Worm (Caenorhabditis elegans) whole organism, L1 larva: ENCODE data around the gene egl-9.
A peak's percentile ranks its signal among the peaks of the same experiment; 100 is the strongest.

ENCODE experiments used
- C04F5.9 ChIP-seq: sonication (generic microtip); optimal IDR thresholded peaks from 2 replicates; lab custom pipeline; 2016; ENCODE audit warnings: missing genetic modification characterization, missing compliant biosample characterization
- C34B4.2 ChIP-seq: sonication (generic microtip); optimal IDR thresholded peaks from 2 replicates; lab custom pipeline; 2017; ENCODE audit warnings: mild to moderate bottlenecking, missing genetic modification characterization, missing compliant biosample characterization
- F16B12.6 ChIP-seq: fragments of 150-350 bp; optimal IDR thresholded peaks from 2 replicates; lab custom pipeline; 2014; ENCODE audit warnings: missing biosample characterization, missing genetic modification characterization
- aha-1 ChIP-seq: fragments of 150-350 bp; optimal IDR thresholded peaks from 2 replicates; lab custom pipeline; 2014; ENCODE audit warnings: missing biosample characterization, missing genetic modification characterization
- alr-1 ChIP-seq: fragments of 200-800 bp; sonication (Bioruptor generic); optimal IDR thresholded peaks from 2 replicates; lab custom pipeline; 2018; ENCODE audit warnings: borderline replicate concordance, mild to moderate bottlenecking, missing genetic modification characterization, missing compliant biosample characterization
- aly-2 ChIP-seq: fragments of 150-350 bp; optimal IDR thresholded peaks from 2 replicates; lab custom pipeline; 2014; ENCODE audit warnings: missing biosample characterization, missing genetic modification characterization
- ama-1 ChIP-seq: fragments of 150-350 bp; optimal IDR thresholded peaks from 2 replicates; lab custom pipeline; 2014
- blmp-1 ChIP-seq: fragments of 150-350 bp; optimal IDR thresholded peaks from 2 replicates; lab custom pipeline; 2014; ENCODE audit warnings: missing biosample characterization, missing genetic modification characterization
- ceh-63 ChIP-seq: fragments of 200-800 bp; sonication (Bioruptor generic); optimal IDR thresholded peaks from 2 replicates; lab custom pipeline; 2018; ENCODE audit warnings: mild to moderate bottlenecking, missing genetic modification characterization, missing compliant biosample characterization
- ceh-8 ChIP-seq: fragments of 200-800 bp; sonication (Bioruptor generic); optimal IDR thresholded peaks from 2 replicates; lab custom pipeline; 2018; ENCODE audit warnings: mild to moderate bottlenecking, missing genetic modification characterization, moderate library complexity, missing compliant biosample characterization
- ceh-82 ChIP-seq, 3 experiments: fragments of 150-350 bp in 1 of 3; sonication (generic microtip) in 2 of 3; optimal IDR thresholded peaks; 2 replicates each; lab custom pipeline; 2014 to 2017; ENCODE audit warnings: missing biosample characterization in 3 of 3, missing genetic modification characterization in 3 of 3
- ceh-88 ChIP-seq: fragments of 200-800 bp; sonication (Bioruptor generic); IDR thresholded peaks from 2 replicates; pipeline ENCODE4 v1.3.6; 2022; ENCODE audit warnings: missing genetic modification characterization, missing compliant biosample characterization
- efl-1 ChIP-seq, 4 experiments: fragments of 150-350 bp; optimal IDR thresholded peaks in 3 of 4; peaks in 1 of 4; 1 replicate in 1 of 4; 2 replicates in 3 of 4; lab custom pipeline; 2014; ENCODE audit warnings: missing biosample characterization in 2 of 4, missing genetic modification characterization in 2 of 4, missing genetic modification reagents in 2 of 4
- egl-13 ChIP-seq: sonication (generic microtip); optimal IDR thresholded peaks from 2 replicates; lab custom pipeline; 2016; ENCODE audit warnings: missing genotype, missing genetic modification reagents, missing genetic modification characterization, missing compliant biosample characterization
- egl-27 ChIP-seq, 2 experiments: fragments of 150-350 bp in 1 of 2; sonication (generic microtip); optimal IDR thresholded peaks; 3 replicates each; lab custom pipeline; 2017 to 2018; ENCODE audit warnings: missing biosample characterization in 2 of 2, missing genetic modification characterization in 2 of 2, missing genetic modification reagents in 2 of 2
- elt-2 ChIP-seq: sonication (generic microtip); optimal IDR thresholded peaks from 2 replicates; lab custom pipeline; 2016; ENCODE audit warnings: missing genetic modification characterization, mild to moderate bottlenecking, inconsistent platforms, missing compliant biosample characterization, missing genetic modification reagents
- elt-3 ChIP-seq, 6 experiments: fragments of 150-350 bp in 1 of 6; sonication (generic microtip); optimal IDR thresholded peaks; 2 replicates each; lab custom pipeline; 2017 to 2018; ENCODE audit warnings: missing biosample characterization in 6 of 6, missing genetic modification characterization in 6 of 6, inconsistent platforms in 1 of 6
- ets-5 ChIP-seq: fragments of 200-800 bp; sonication (Bioruptor generic); IDR thresholded peaks from 2 replicates; pipeline ENCODE4 v1.3.6; 2022; ENCODE audit warnings: missing genetic modification characterization, missing compliant biosample characterization
- fkh-4 ChIP-seq: sonication (generic microtip); optimal IDR thresholded peaks from 2 replicates; lab custom pipeline; 2016; ENCODE audit warnings: missing compliant biosample characterization, missing genetic modification characterization, borderline replicate concordance
- fos-1 ChIP-seq: fragments of 150-350 bp; optimal IDR thresholded peaks from 2 replicates; lab custom pipeline; 2014; ENCODE audit warnings: missing biosample characterization, missing genetic modification characterization
- hlh-17 ChIP-seq: fragments of 200-800 bp; sonication (Bioruptor generic); optimal IDR thresholded peaks from 2 replicates; lab custom pipeline; 2018; ENCODE audit warnings: missing genetic modification characterization, mild to moderate bottlenecking, missing compliant biosample characterization, moderate library complexity, borderline replicate concordance
- hlh-4 ChIP-seq: sonication (generic microtip); optimal IDR thresholded peaks from 2 replicates; lab custom pipeline; 2016; ENCODE audit warnings: mild to moderate bottlenecking, missing genetic modification characterization, missing compliant biosample characterization
- hpl-2 ChIP-seq: fragments of 150-350 bp; optimal IDR thresholded peaks from 2 replicates; lab custom pipeline; 2014; ENCODE audit warnings: missing biosample characterization, missing genetic modification reagents, missing genetic modification characterization
- lin-13 ChIP-seq: fragments of 150-350 bp; optimal IDR thresholded peaks from 2 replicates; lab custom pipeline; 2014; ENCODE audit warnings: missing biosample characterization, missing genetic modification reagents, missing genetic modification characterization
- lin-15B ChIP-seq: fragments of 150-350 bp; sonication (generic microtip); optimal IDR thresholded peaks from 3 replicates; lab custom pipeline; 2014; ENCODE audit warnings: missing biosample characterization, missing genetic modification characterization
- lin-35 ChIP-seq, 2 experiments: fragments of 150-350 bp; optimal IDR thresholded peaks; 2 replicates each; lab custom pipeline; 2014; ENCODE audit warnings: missing biosample characterization in 2 of 2, missing genetic modification characterization in 2 of 2, missing genetic modification reagents in 2 of 2
- lir-3 ChIP-seq: sonication (generic microtip); optimal IDR thresholded peaks from 2 replicates; lab custom pipeline; 2016; ENCODE audit warnings: mild to moderate bottlenecking, missing genetic modification characterization, moderate library complexity, missing compliant biosample characterization; ENCODE audit not compliant: poor library complexity
- mdl-1 ChIP-seq, 2 experiments: fragments of 150-350 bp; optimal IDR thresholded peaks; 2 replicates each; lab custom pipeline; 2014 to 2017; ENCODE audit warnings: missing biosample characterization in 2 of 2, missing genetic modification characterization in 2 of 2, inconsistent platforms in 1 of 2
- mef-2 ChIP-seq: fragments of 150-350 bp; optimal IDR thresholded peaks from 2 replicates; lab custom pipeline; 2014; ENCODE audit warnings: missing biosample characterization, missing genetic modification characterization
- mep-1 ChIP-seq: fragments of 150-350 bp; optimal IDR thresholded peaks from 2 replicates; lab custom pipeline; 2014; ENCODE audit warnings: missing biosample characterization, missing genetic modification characterization
- nhr-12 ChIP-seq: sonication (generic microtip); optimal IDR thresholded peaks from 2 replicates; lab custom pipeline; 2017; ENCODE audit warnings: missing biosample characterization, missing genetic modification characterization
- nhr-19 ChIP-seq: fragments of 200-800 bp; sonication (Bioruptor generic); conservative IDR thresholded peaks from 2 replicates; pipeline ENCODE4 v1.3.6; 2022; ENCODE audit warnings: missing genetic modification characterization, missing compliant biosample characterization
- nhr-20 ChIP-seq: sonication (generic microtip); optimal IDR thresholded peaks from 2 replicates; lab custom pipeline; 2016; ENCODE audit warnings: mild to moderate bottlenecking, missing genetic modification characterization, missing compliant biosample characterization
- nhr-47 ChIP-seq: sonication (generic microtip); optimal IDR thresholded peaks from 2 replicates; lab custom pipeline; 2016; ENCODE audit warnings: mild to moderate bottlenecking, missing genetic modification characterization, moderate library complexity, missing compliant biosample characterization
- nhr-71 ChIP-seq: sonication (generic microtip); optimal IDR thresholded peaks from 2 replicates; lab custom pipeline; 2016; ENCODE audit warnings: mild to moderate bottlenecking, missing genetic modification characterization, moderate library complexity, missing compliant biosample characterization
- nhr-76 ChIP-seq: sonication (generic microtip); optimal IDR thresholded peaks from 2 replicates; lab custom pipeline; 2017; ENCODE audit warnings: missing biosample characterization, missing genetic modification characterization
- nhr-84 ChIP-seq: sonication (generic microtip); optimal IDR thresholded peaks from 2 replicates; lab custom pipeline; 2017; ENCODE audit warnings: missing biosample characterization, missing genetic modification characterization
- nhr-85 ChIP-seq: sonication (generic microtip); peaks from one replicate; lab custom pipeline; 2016; ENCODE audit warnings: missing genetic modification characterization, inconsistent platforms, missing compliant biosample characterization
- nhr-90 ChIP-seq: sonication (generic microtip); optimal IDR thresholded peaks from 2 replicates; lab custom pipeline; 2016; ENCODE audit warnings: mild to moderate bottlenecking, missing genetic modification characterization, missing compliant biosample characterization; ENCODE audit not compliant: poor library complexity
- pax-3 ChIP-seq: fragments of 200-800 bp; sonication (Bioruptor generic); optimal IDR thresholded peaks from 2 replicates; lab custom pipeline; 2018; ENCODE audit warnings: mild to moderate bottlenecking, missing genetic modification characterization, moderate library complexity, missing compliant biosample characterization
- pqm-1 ChIP-seq: sonication (generic microtip); optimal IDR thresholded peaks from 3 replicates; lab custom pipeline; 2017; ENCODE audit warnings: missing biosample characterization, missing genetic modification characterization
- rnt-1 ChIP-seq: sonication (generic microtip); optimal IDR thresholded peaks from 2 replicates; lab custom pipeline; 2016; ENCODE audit warnings: mild to moderate bottlenecking, missing genetic modification characterization, moderate library complexity, missing compliant biosample characterization
- snpc-4 ChIP-seq: fragments of 150-350 bp; optimal IDR thresholded peaks from 2 replicates; lab custom pipeline; 2014; ENCODE audit warnings: missing biosample characterization, missing genetic modification characterization
- sox-4 ChIP-seq: sonication (generic microtip); optimal IDR thresholded peaks from 2 replicates; lab custom pipeline; 2016; ENCODE audit warnings: missing genetic modification characterization, missing compliant biosample characterization
- swsn-7 ChIP-seq: sonication (generic microtip); optimal IDR thresholded peaks from 2 replicates; lab custom pipeline; 2016; ENCODE audit warnings: missing genetic modification characterization, missing compliant biosample characterization
- tbx-2 ChIP-seq: sonication (generic microtip); optimal IDR thresholded peaks from 2 replicates; lab custom pipeline; 2016; ENCODE audit warnings: missing genetic modification characterization, missing compliant biosample characterization
- tlp-1 ChIP-seq: fragments of 150-350 bp; optimal IDR thresholded peaks from 2 replicates; lab custom pipeline; 2014; ENCODE audit warnings: missing biosample characterization, missing genetic modification characterization
- unc-62 ChIP-seq: fragments of 150-350 bp; optimal IDR thresholded peaks from 2 replicates; lab custom pipeline; 2014; ENCODE audit warnings: missing biosample characterization, missing genetic modification reagents, missing genetic modification characterization
- unc-86 ChIP-seq: sonication (generic microtip); optimal IDR thresholded peaks from 2 replicates; lab custom pipeline; 2016; ENCODE audit warnings: missing genetic modification characterization, missing compliant biosample characterization
- zag-1 ChIP-seq: fragments of 150-350 bp; optimal IDR thresholded peaks from 2 replicates; lab custom pipeline; 2014; ENCODE audit warnings: missing biosample characterization, missing genetic modification characterization
- zip-4 ChIP-seq: fragments of 200-800 bp; sonication (Bioruptor generic); optimal IDR thresholded peaks from 2 replicates; lab custom pipeline; 2018; ENCODE audit warnings: mild to moderate bottlenecking, missing genetic modification characterization, moderate library complexity, missing compliant biosample characterization
- ztf-4 ChIP-seq: fragments of 150-350 bp; optimal IDR thresholded peaks from 2 replicates; lab custom pipeline; 2014; ENCODE audit warnings: missing biosample characterization, missing genetic modification characterization

Gene egl-9

ce11 chrV:10525902-10526301 is 57.6 kb downstream of the egl-9 start, which contains the start of the genes C35A5.8 and hda-11 (continued):
- TF ChIP-seq ets-5: no peak
- TF ChIP-seq ztf-4: peak; percentile 34
- TF ChIP-seq lin-13 (GFP tag; lab: Kevin White, UChicago): peak; percentile 36
- peak; percentile 99 for TF ChIP-seq rnt-1
- peak; percentile 8 for TF ChIP-seq lin-15B (tag; lab: Kevin White, UChicago)
- TF ChIP-seq F16B12.6: no peak
- peak; percentile 20 for TF ChIP-seq fos-1 (tag; lab: Kevin White, UChicago)
- no peak for TF ChIP-seq zag-1 (tag; lab: Kevin White, UChicago)
- peak; percentile 46 to 59 (median 51) for TF ChIP-seq ceh-82 (tag; optimal IDR thresholded peaks at IDR 0.05; lab: Kevin White, UChicago)
- TF ChIP-seq elt-2: peak; percentile 79
- no peak for TF ChIP-seq aly-2 (tag; lab: Kevin White, UChicago)
- TF ChIP-seq ama-1: no peak
- TF ChIP-seq alr-1: no peak
- TF ChIP-seq hpl-2: no peak
- TF ChIP-seq aha-1 (tag; lab: Kevin White, UChicago): no peak
- peak; percentile 92 for TF ChIP-seq nhr-85
- TF ChIP-seq mdl-1 (tag; optimal IDR thresholded peaks at IDR 0.05; lab: Kevin White, UChicago): peak in 1 of 2 experiments; percentile 24
- TF ChIP-seq ceh-63 (GFP tag; lab: Kevin White, UChicago): peak; percentile 59
- peak; percentile 58 for TF ChIP-seq snpc-4 (tag; lab: Kevin White, UChicago)
- peak; percentile 82 for TF ChIP-seq pax-3 (tag; lab: Kevin White, UChicago)
- TF ChIP-seq hlh-17: no peak
- no peak for TF ChIP-seq ceh-88 (GFP tag; lab: Robert Waterston, UW)
- peak; percentile 6 for TF ChIP-seq zip-4 (GFP tag; lab: Kevin White, UChicago)
- peak; percentile 89 for TF ChIP-seq sox-4 (tag; lab: Kevin White, UChicago)
- peak; percentile 91 for TF ChIP-seq nhr-90 (tag; lab: Kevin White, UChicago)
- peak; percentile 91 for TF ChIP-seq fkh-4 (tag; lab: Kevin White, UChicago)
- TF ChIP-seq nhr-20 (tag; lab: Kevin White, UChicago): peak; percentile 82
- no peak for TF ChIP-seq nhr-12 (tag; lab: Kevin White, UChicago)
- TF ChIP-seq egl-27 (tag; optimal IDR thresholded peaks at IDR 0.05; lab: Kevin White, UChicago): no peak
- peak; percentile 71 to 74 for TF ChIP-seq lin-35 (GFP tag; optimal IDR thresholded peaks at IDR 0.05; lab: Kevin White, UChicago)
- TF ChIP-seq tlp-1 (tag; lab: Kevin White, UChicago): no peak
- TF ChIP-seq nhr-76 (tag; lab: Kevin White, UChicago): no peak
- peak; percentile 80 for TF ChIP-seq swsn-7 (tag; lab: Kevin White, UChicago)
- peak; percentile 81 for TF ChIP-seq C04F5.9 (tag; lab: Kevin White, UChicago)
- TF ChIP-seq tbx-2 (tag; lab: Kevin White, UChicago): peak; percentile 89
- peak; percentile 46 for TF ChIP-seq blmp-1 (tag; lab: Kevin White, UChicago)
- no peak for TF ChIP-seq C34B4.2
- peak; percentile 84 for TF ChIP-seq egl-13
- peak; percentile 88 for TF ChIP-seq nhr-71 (tag; lab: Kevin White, UChicago)
- peak; percentile 57 for TF ChIP-seq hlh-4
- TF ChIP-seq ceh-8 (GFP tag; lab: Kevin White, UChicago): peak; percentile 7
- TF ChIP-seq efl-1 (optimal IDR thresholded peaks at IDR 0.05; lab: Kevin White, UChicago): peak; percentile 71 to 77
- TF ChIP-seq efl-1 (GFP tag; optimal IDR thresholded peaks at IDR 0.05 in 1 of 2; lab: Kevin White, UChicago): peak; percentile 71 to 97
- TF ChIP-seq lir-3 (tag; lab: Kevin White, UChicago): peak; percentile 97
- peak; percentile 74 for TF ChIP-seq mep-1 (tag; lab: Kevin White, UChicago)
- peak; percentile 91 for TF ChIP-seq nhr-47
- TF ChIP-seq nhr-84: no peak
- TF ChIP-seq mef-2 (tag; lab: Kevin White, UChicago): no peak
- peak; percentile 59 for TF ChIP-seq unc-86 (tag; lab: Kevin White, UChicago)
- TF ChIP-seq unc-62 (GFP tag; lab: Kevin White, UChicago): no peak
- peak in 1 of 6 experiments; percentile 22 for TF ChIP-seq elt-3 (tag; optimal IDR thresholded peaks at IDR 0.05; lab: Kevin White, UChicago)
- TF ChIP-seq nhr-19 (GFP tag; lab: Robert Waterston, UW): peak; percentile 82
- no peak for TF ChIP-seq pqm-1 (tag; lab: Kevin White, UChicago)
